Fruit fly (Drosophila melanogaster) whole organism, wandering third instar larva: ENCODE measurements around the gene raptor.
A peak's percentile ranks its signal among the peaks of the same experiment; 100 is the strongest.

Experiments
- CG32264 ChIP-seq: fragments of 200-800 bp; sonication (Bioruptor generic); optimal IDR thresholded peaks from 2 replicates; lab custom pipeline; 2016; ENCODE audit warnings: missing biosample characterization, missing genetic modification characterization
- CG9705 ChIP-seq: fragments of 200-800 bp; sonication (Bioruptor generic); optimal IDR thresholded peaks from 2 replicates; lab custom pipeline; 2018; ENCODE audit warnings: missing biosample characterization, mild to moderate bottlenecking, missing genetic modification characterization
- CrebA ChIP-seq: fragments of 200-800 bp; sonication (Bioruptor generic); optimal IDR thresholded peaks from 2 replicates; lab custom pipeline; 2016; ENCODE audit warnings: missing biosample characterization, mild to moderate bottlenecking, missing genetic modification characterization, borderline replicate concordance
- Dfd ChIP-seq: fragments of >200 bp; optimal IDR thresholded peaks from 2 replicates; lab custom pipeline; 2017; ENCODE audit warnings: missing biosample characterization, missing genetic modification characterization
- Dif ChIP-seq: fragments of 200-275, 200-300 bp; sonication (Bioruptor generic); optimal IDR thresholded peaks from 2 replicates; lab custom pipeline; 2018; ENCODE audit warnings: missing biosample characterization, missing genetic modification characterization; ENCODE audit not compliant: partially characterized antibody
- GATAd ChIP-seq: sonication (Bioruptor generic); optimal IDR thresholded peaks from 2 replicates; lab custom pipeline; 2016; ENCODE audit warnings: missing biosample characterization, missing genetic modification characterization
- HLH106 ChIP-seq: fragments of 200-800 bp; optimal IDR thresholded peaks from 3 replicates; lab custom pipeline; 2019; ENCODE audit warnings: missing biosample characterization, mild to moderate bottlenecking, missing genetic modification characterization, moderate library complexity
- Hr78 ChIP-seq: fragments of >200 bp; optimal IDR thresholded peaks from 2 replicates; lab custom pipeline; 2017; ENCODE audit warnings: missing biosample characterization, missing genetic modification characterization
- Hr83 ChIP-seq: fragments of 200-300 bp; sonication (Bioruptor generic); optimal IDR thresholded peaks from 2 replicates; lab custom pipeline; 2016; ENCODE audit warnings: missing biosample characterization, mild to moderate bottlenecking, missing genetic modification characterization, moderate library complexity; ENCODE audit not compliant: poor library complexity, severe bottlenecking
- Jra ChIP-seq: sonication (Bioruptor generic); optimal IDR thresholded peaks from 2 replicates; lab custom pipeline; 2016; ENCODE audit warnings: missing biosample characterization, missing genetic modification characterization
- Mio ChIP-seq: sonication (Bioruptor generic); optimal IDR thresholded peaks from 2 replicates; lab custom pipeline; 2016; ENCODE audit warnings: missing biosample characterization, missing genetic modification characterization
- Myc ChIP-seq: fragments of >200 bp; optimal IDR thresholded peaks from 2 replicates; lab custom pipeline; 2017
- OdsH ChIP-seq: fragments of 200-800 bp; sonication (Bioruptor generic); optimal IDR thresholded peaks from 2 replicates; lab custom pipeline; 2016; ENCODE audit warnings: missing biosample characterization, mild to moderate bottlenecking, missing genetic modification characterization
- Rel ChIP-seq, 2 experiments: fragments of 200-800 bp; sonication (Bioruptor generic) in 1 of 2; optimal IDR thresholded peaks; 2 replicates in 1 of 2; 3 replicates in 1 of 2; lab custom pipeline; 2016 to 2019; ENCODE audit warnings: mild to moderate bottlenecking in 2 of 2, missing biosample characterization in 2 of 2, missing genetic modification characterization in 2 of 2, moderate library complexity in 1 of 2
- Vsx2 ChIP-seq: fragments of 200-300, 225-300 bp; sonication (Bioruptor generic); optimal IDR thresholded peaks from 2 replicates; lab custom pipeline; 2018; ENCODE audit warnings: missing biosample characterization, missing genetic modification characterization; ENCODE audit not compliant: partially characterized antibody
- br ChIP-seq: fragments of 200-800 bp; sonication (Bioruptor generic); optimal IDR thresholded peaks from 2 replicates; lab custom pipeline; 2016; ENCODE audit warnings: missing biosample characterization, missing genetic modification characterization
- brk ChIP-seq: fragments of 200-800 bp; sonication (Bioruptor generic); optimal IDR thresholded peaks from 2 replicates; lab custom pipeline; 2016; ENCODE audit warnings: missing biosample characterization, mild to moderate bottlenecking, missing genetic modification characterization
- dmrt93B ChIP-seq: fragments of 200-800 bp; sonication (Bioruptor generic); optimal IDR thresholded peaks from 2 replicates; lab custom pipeline; 2018; ENCODE audit warnings: missing biosample characterization, mild to moderate bottlenecking, missing genetic modification characterization
- dsf ChIP-seq: sonication (Bioruptor generic); optimal IDR thresholded peaks from 2 replicates; lab custom pipeline; 2016; ENCODE audit warnings: missing biosample characterization, missing genetic modification characterization, borderline replicate concordance
- ey ChIP-seq: fragments of 200-800 bp; sonication (Bioruptor generic); optimal IDR thresholded peaks from 2 replicates; lab custom pipeline; 2016; ENCODE audit warnings: missing biosample characterization, missing genetic modification characterization
- foxo ChIP-seq, 2 experiments: fragments of 200-800 bp; sonication (Bioruptor generic); optimal IDR thresholded peaks; 2 replicates in 1 of 2; 3 replicates in 1 of 2; lab custom pipeline; 2016 to 2017; ENCODE audit warnings: missing biosample characterization in 2 of 2, missing genetic modification characterization in 2 of 2
- fru ChIP-seq: fragments of 200-800 bp; sonication (Bioruptor generic); optimal IDR thresholded peaks from 3 replicates; lab custom pipeline; 2016; ENCODE audit warnings: missing biosample characterization, mild to moderate bottlenecking, missing genetic modification characterization
- h ChIP-seq: fragments of 200-800 bp; sonication (Bioruptor generic); optimal IDR thresholded peaks from 3 replicates; lab custom pipeline; 2016; ENCODE audit warnings: missing biosample characterization, mild to moderate bottlenecking, missing genetic modification characterization
- jim ChIP-seq: fragments of 175-275, 200-325 bp; sonication (Bioruptor generic); optimal IDR thresholded peaks from 2 replicates; lab custom pipeline; 2016; ENCODE audit warnings: missing biosample characterization, mild to moderate bottlenecking, missing genetic modification characterization
- lola ChIP-seq: fragments of >200 bp; optimal IDR thresholded peaks from 2 replicates; lab custom pipeline; 2017; ENCODE audit warnings: missing biosample characterization, missing genetic modification characterization
- pan ChIP-seq: fragments of >200 bp; optimal IDR thresholded peaks from 2 replicates; lab custom pipeline; 2017
- psq ChIP-seq: fragments of 200-800 bp; sonication (Bioruptor generic); optimal IDR thresholded peaks from 3 replicates; lab custom pipeline; 2017; ENCODE audit warnings: missing biosample characterization, mild to moderate bottlenecking, missing genetic modification characterization, moderate library complexity
- rgr ChIP-seq: fragments of 200-800 bp; sonication (Bioruptor generic); optimal IDR thresholded peaks from 3 replicates; lab custom pipeline; 2016; ENCODE audit warnings: missing biosample characterization, mild to moderate bottlenecking, missing genetic modification characterization
- sage ChIP-seq: fragments of 200-800 bp; sonication (Bioruptor generic); optimal IDR thresholded peaks from 2 replicates; lab custom pipeline; 2016; ENCODE audit warnings: missing biosample characterization, mild to moderate bottlenecking, missing genetic modification characterization
- sv ChIP-seq: fragments of 200-800 bp; sonication (Bioruptor generic); optimal IDR thresholded peaks from 3 replicates; lab custom pipeline; 2016; ENCODE audit warnings: missing biosample characterization, missing genetic modification characterization
- tai ChIP-seq: sonication (Bioruptor generic); optimal IDR thresholded peaks from 2 replicates; lab custom pipeline; 2016; ENCODE audit warnings: missing biosample characterization, missing genetic modification characterization
- usp ChIP-seq: fragments of >200 bp; optimal IDR thresholded peaks from 2 replicates; lab custom pipeline; 2017; ENCODE audit warnings: missing biosample characterization, missing genetic modification characterization
- woc ChIP-seq: sonication (Bioruptor generic); optimal IDR thresholded peaks from 2 replicates; lab custom pipeline; 2016; ENCODE audit warnings: missing biosample characterization, mild to moderate bottlenecking, missing genetic modification characterization

raptor gene

DNA sequence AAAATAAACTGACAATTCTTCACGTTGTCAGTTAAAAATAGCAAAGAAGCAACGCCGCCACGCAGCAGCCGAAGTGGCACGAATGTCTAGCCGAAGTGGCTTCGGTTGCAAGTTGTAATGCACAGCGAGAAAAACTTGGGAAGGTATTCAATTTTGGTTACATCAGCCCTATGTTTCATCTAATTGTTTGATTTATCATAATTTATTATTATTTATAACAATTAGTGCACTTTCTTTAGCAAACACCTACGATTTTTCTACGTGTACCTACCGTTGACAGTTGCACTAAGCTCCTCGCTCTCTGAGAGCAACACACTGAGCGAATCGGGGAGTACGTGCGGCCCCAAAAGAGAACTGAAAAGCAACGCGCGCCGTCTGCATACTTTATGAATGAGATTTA is 15.2 kb downstream of the raptor start, which contains the start of gene Tsp5D:
Tsp5D (minus strand) TSS at position 13 of the 400 bp plus-strand sequence.
- TF ChIP-seq foxo (GFP tag; optimal IDR thresholded peaks at IDR 0.05; lab: Kevin White, UChicago) = peak in 1 of 2 experiments; percentile 19
- TF ChIP-seq psq (GFP tag; lab: Kevin White, UChicago) = peak; percentile 11
- TF ChIP-seq Myc = no peak
- TF ChIP-seq CG9705 (GFP tag; lab: Kevin White, UChicago) = no peak
- TF ChIP-seq tai (GFP tag; lab: Kevin White, UChicago) = no peak
- TF ChIP-seq brk (GFP tag; lab: Kevin White, UChicago) = no peak
- no peak for TF ChIP-seq Rel (GFP tag; optimal IDR thresholded peaks at IDR 0.05; lab: Kevin White, UChicago)
- no peak for TF ChIP-seq Rel (tag; optimal IDR thresholded peaks at IDR 0.05; lab: Kevin White, UChicago)
- TF ChIP-seq h (GFP tag; lab: Kevin White, UChicago) = peak; percentile 38
- no peak for TF ChIP-seq Jra (GFP tag; lab: Kevin White, UChicago)
- no peak for TF ChIP-seq lola (GFP tag; lab: Kevin White, UChicago)
- no peak for TF ChIP-seq Dif (GFP tag; lab: Kevin White, UChicago)
- no peak for TF ChIP-seq Dfd (GFP tag; lab: Kevin White, UChicago)
- no peak for TF ChIP-seq CG32264
- no peak for TF ChIP-seq br (GFP tag; lab: Kevin White, UChicago)
- no peak for TF ChIP-seq Vsx2 (GFP tag; lab: Kevin White, UChicago)
- TF ChIP-seq fru (GFP tag; lab: Kevin White, UChicago) = peak; percentile 26
- TF ChIP-seq OdsH = no peak
- no peak for TF ChIP-seq ey
- peak; percentile 56 for TF ChIP-seq sv
- no peak for TF ChIP-seq sage (GFP tag; lab: Kevin White, UChicago)
- TF ChIP-seq pan = no peak
- no peak for TF ChIP-seq dsf (GFP tag; lab: Kevin White, UChicago)
- peak; percentile 46 for TF ChIP-seq HLH106 (tag; lab: Kevin White, UChicago)
- no peak for TF ChIP-seq woc
- no peak for TF ChIP-seq rgr (GFP tag; lab: Kevin White, UChicago)
- no peak for TF ChIP-seq GATAd (GFP tag; lab: Kevin White, UChicago)
- no peak for TF ChIP-seq Hr83 (GFP tag; lab: Kevin White, UChicago)
- no peak for TF ChIP-seq Hr78 (GFP tag; lab: Kevin White, UChicago)

DNA sequence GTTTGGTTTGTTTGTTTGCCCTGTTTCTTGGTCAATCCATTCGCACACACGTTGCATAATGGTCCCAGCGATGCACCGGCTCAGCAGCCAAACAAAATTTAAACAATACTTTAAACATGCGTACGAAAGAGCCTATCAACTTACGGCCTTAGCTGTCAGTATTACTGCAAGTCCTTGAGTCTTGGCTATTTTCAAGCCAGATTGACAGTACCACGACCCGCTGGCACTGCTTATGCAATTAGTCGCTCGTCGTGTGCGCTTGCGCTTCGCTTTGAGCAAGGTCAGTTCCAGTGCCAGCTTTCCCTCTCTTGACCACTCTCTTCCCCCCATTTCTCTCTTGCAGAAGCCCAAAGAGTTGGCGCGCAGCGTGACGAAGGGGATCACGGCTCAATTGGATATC is 21.3 kb downstream of the raptor start:
- TF ChIP-seq Jra (GFP tag; lab: Kevin White, UChicago) (no peak), Myc (no peak), foxo (GFP tag; optimal IDR thresholded peaks at IDR 0.05; lab: Kevin White, UChicago) (no peak), fru (GFP tag; lab: Kevin White, UChicago) (no peak), Dfd (GFP tag; lab: Kevin White, UChicago) (no peak), Rel (GFP tag; optimal IDR thresholded peaks at IDR 0.05; lab: Kevin White, UChicago) (no peak), Rel (tag; optimal IDR thresholded peaks at IDR 0.05; lab: Kevin White, UChicago) (no peak), CrebA (GFP tag; lab: Kevin White, UChicago) (no peak), sv (no peak), rgr (GFP tag; lab: Kevin White, UChicago) (no peak), OdsH (no peak), psq (GFP tag; lab: Kevin White, UChicago) (no peak), HLH106 (tag; lab: Kevin White, UChicago) (no peak), dsf (GFP tag; lab: Kevin White, UChicago) (no peak), lola (GFP tag; lab: Kevin White, UChicago) (no peak), Vsx2 (GFP tag; lab: Kevin White, UChicago) (no peak), jim (no peak), woc (no peak), CG32264 (no peak)

DNA sequence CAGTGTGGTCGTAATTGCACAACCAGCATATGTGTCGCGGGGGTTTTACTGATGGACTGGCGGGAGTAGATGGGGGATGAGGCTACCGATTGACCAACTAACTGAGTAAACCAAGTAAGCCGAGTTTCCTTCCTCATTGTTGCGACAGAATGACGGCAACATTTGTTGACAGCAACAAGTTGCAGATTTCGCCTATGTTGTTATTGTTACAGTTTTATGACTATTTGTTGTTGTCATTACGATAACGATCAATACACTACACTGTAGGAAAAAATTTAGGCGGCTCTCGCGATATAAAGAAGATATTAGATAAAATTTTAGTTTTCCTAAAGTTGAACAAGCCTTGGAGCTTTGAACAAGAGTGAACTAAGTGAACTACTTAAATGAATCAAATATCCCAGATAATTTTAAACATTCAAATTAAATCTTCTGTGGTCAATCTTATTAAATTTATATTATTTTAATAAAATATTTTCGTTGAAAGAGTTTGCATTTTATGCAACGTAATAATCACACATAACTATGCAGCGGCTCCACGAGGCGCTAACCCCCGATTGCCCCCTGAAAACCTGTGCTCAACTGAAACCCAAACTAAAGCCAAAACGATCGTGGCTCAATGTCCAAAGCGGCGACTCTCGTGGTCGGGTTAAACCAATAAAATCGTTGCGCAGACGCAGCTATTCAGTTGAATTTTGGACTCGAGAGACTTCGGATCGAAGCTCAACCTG is 22.6 kb downstream of the raptor start, which contains the start of gene CG5928:
CG5928 (plus strand) TSS at position 678 of the 728 bp plus-strand sequence.
- TF ChIP-seq lola (GFP tag; lab: Kevin White, UChicago) = no peak
- no peak for TF ChIP-seq GATAd (GFP tag; lab: Kevin White, UChicago)
- no peak for TF ChIP-seq sv
- TF ChIP-seq ey = no peak
- no peak for TF ChIP-seq CG32264
- TF ChIP-seq pan = no peak
- TF ChIP-seq Mio = no peak
- TF ChIP-seq jim = no peak
- TF ChIP-seq Hr83 (GFP tag; lab: Kevin White, UChicago) = no peak
- no peak for TF ChIP-seq Dfd (GFP tag; lab: Kevin White, UChicago)
- TF ChIP-seq CG9705 (GFP tag; lab: Kevin White, UChicago) = no peak
- TF ChIP-seq dmrt93B (GFP tag; lab: Kevin White, UChicago) = no peak
- no peak for TF ChIP-seq usp (GFP tag; lab: Kevin White, UChicago)
- TF ChIP-seq rgr (GFP tag; lab: Kevin White, UChicago) = no peak
